Fruit fly (Drosophila melanogaster) whole organism, adult: Measurements from ENCODE around the gene CG9784.

Experiments
- CG12768 ChIP-seq: fragments of 200-800 bp; sonication (Bioruptor generic); optimal IDR thresholded peaks from 2 replicates; lab custom pipeline; 2017; ENCODE audit warnings: missing biosample characterization, missing genetic modification characterization, mild to moderate bottlenecking, moderate library complexity, missing genetic modification reagents
- CG33017 ChIP-seq: fragments of 200-800 bp; sonication (Bioruptor generic); optimal IDR thresholded peaks from 2 replicates; lab custom pipeline; 2018; ENCODE audit warnings: missing biosample characterization, mild to moderate bottlenecking, missing genetic modification characterization, moderate library complexity
- CG7045 ChIP-seq: fragments of 200-800 bp; sonication (Bioruptor generic); optimal IDR thresholded peaks from 2 replicates; lab custom pipeline; 2017; ENCODE audit warnings: missing biosample characterization, mild to moderate bottlenecking, missing genetic modification characterization
- kay ChIP-seq: fragments of 200-800 bp; sonication (Bioruptor generic); peaks from one replicate; lab custom pipeline; 2016; ENCODE audit warnings: missing biosample characterization, missing genetic modification characterization, borderline replicate concordance
- pad ChIP-seq: fragments of 200-800 bp; sonication (Bioruptor generic); optimal IDR thresholded peaks from 3 replicates; lab custom pipeline; 2017; ENCODE audit warnings: missing biosample characterization, missing genetic modification characterization, mild to moderate bottlenecking, moderate library complexity, missing genetic modification reagents

dm6 chrX:16647737-16648434 is 48.9 kb upstream of the CG9784 start:
- TF ChIP-seq CG12768 (GFP tag; lab: Kevin White, UChicago): no peak
- TF ChIP-seq pad (GFP tag; lab: Kevin White, UChicago): no peak
- TF ChIP-seq kay: no peak
- no peak for TF ChIP-seq CG7045 (GFP tag; lab: Kevin White, UChicago)
- no peak for TF ChIP-seq CG33017 (tag; lab: Kevin White, UChicago)
